Worm (Caenorhabditis elegans) whole organism, L4/young adult: ENCODE data around the gene ssu-2.

Experiments
- W03F9.2 ChIP-seq: fragments of 150-350 bp; optimal IDR thresholded peaks from 2 replicates; lab custom pipeline; 2014; ENCODE audit warnings: missing biosample characterization, missing genetic modification characterization
- him-1 ChIP-seq: sonication (generic microtip); optimal IDR thresholded peaks from 2 replicates; lab custom pipeline; 2016; ENCODE audit warnings: missing genotype, missing genetic modification reagents, missing genetic modification characterization, missing compliant biosample characterization

ce11 chrIV:14318054-14318453, 43.0 kb upstream of the ssu-2 start:
- TF ChIP-seq W03F9.2 (tag; lab: Kevin White, UChicago) = no peak
- TF ChIP-seq him-1 (tag; lab: Kevin White, UChicago) = no peak
